Fruit fly (Drosophila melanogaster) whole organism, wandering third instar larva: ENCODE results near the gene CG5013.

ENCODE experiments used
- Abd-B ChIP-seq: fragments of >200 bp; optimal IDR thresholded peaks from 2 replicates; lab custom pipeline; 2017; ENCODE audit warnings: missing biosample characterization, missing genetic modification characterization
- CG32264 ChIP-seq: fragments of 200-800 bp; sonication (Bioruptor generic); optimal IDR thresholded peaks from 2 replicates; lab custom pipeline; 2016; ENCODE audit warnings: missing biosample characterization, missing genetic modification characterization
- CrebA ChIP-seq: fragments of 200-800 bp; sonication (Bioruptor generic); optimal IDR thresholded peaks from 2 replicates; lab custom pipeline; 2016; ENCODE audit warnings: missing biosample characterization, mild to moderate bottlenecking, missing genetic modification characterization, borderline replicate concordance
- Dif ChIP-seq: fragments of 200-275, 200-300 bp; sonication (Bioruptor generic); optimal IDR thresholded peaks from 2 replicates; lab custom pipeline; 2018; ENCODE audit warnings: missing biosample characterization, missing genetic modification characterization; ENCODE audit not compliant: partially characterized antibody
- GATAd ChIP-seq: sonication (Bioruptor generic); optimal IDR thresholded peaks from 2 replicates; lab custom pipeline; 2016; ENCODE audit warnings: missing biosample characterization, missing genetic modification characterization
- HLH106 ChIP-seq: fragments of 200-800 bp; optimal IDR thresholded peaks from 3 replicates; lab custom pipeline; 2019; ENCODE audit warnings: missing biosample characterization, mild to moderate bottlenecking, missing genetic modification characterization, moderate library complexity
- Hnf4 ChIP-seq: fragments of 200-800 bp; sonication (Bioruptor generic); optimal IDR thresholded peaks from 2 replicates; lab custom pipeline; 2016; ENCODE audit warnings: missing biosample characterization, mild to moderate bottlenecking, missing genetic modification characterization
- Hr78 ChIP-seq: fragments of >200 bp; optimal IDR thresholded peaks from 2 replicates; lab custom pipeline; 2017; ENCODE audit warnings: missing biosample characterization, missing genetic modification characterization
- Hr83 ChIP-seq: fragments of 200-300 bp; sonication (Bioruptor generic); optimal IDR thresholded peaks from 2 replicates; lab custom pipeline; 2016; ENCODE audit warnings: missing biosample characterization, mild to moderate bottlenecking, missing genetic modification characterization, moderate library complexity; ENCODE audit not compliant: poor library complexity, severe bottlenecking
- Jra ChIP-seq: sonication (Bioruptor generic); optimal IDR thresholded peaks from 2 replicates; lab custom pipeline; 2016; ENCODE audit warnings: missing biosample characterization, missing genetic modification characterization
- Mio ChIP-seq: sonication (Bioruptor generic); optimal IDR thresholded peaks from 2 replicates; lab custom pipeline; 2016; ENCODE audit warnings: missing biosample characterization, missing genetic modification characterization
- Myc ChIP-seq: fragments of >200 bp; optimal IDR thresholded peaks from 2 replicates; lab custom pipeline; 2017
- N ChIP-seq: fragments of >200 bp; optimal IDR thresholded peaks from 2 replicates; lab custom pipeline; 2018; ENCODE audit warnings: missing biosample characterization, missing external identifiers, missing genetic modification characterization
- OdsH ChIP-seq: fragments of 200-800 bp; sonication (Bioruptor generic); optimal IDR thresholded peaks from 2 replicates; lab custom pipeline; 2016; ENCODE audit warnings: missing biosample characterization, mild to moderate bottlenecking, missing genetic modification characterization
- Rel ChIP-seq, 2 experiments: fragments of 200-800 bp; sonication (Bioruptor generic) in 1 of 2; optimal IDR thresholded peaks; 2 replicates in 1 of 2; 3 replicates in 1 of 2; lab custom pipeline; 2016 to 2019; ENCODE audit warnings: mild to moderate bottlenecking in 2 of 2, missing biosample characterization in 2 of 2, missing genetic modification characterization in 2 of 2, moderate library complexity in 1 of 2
- Sp1 ChIP-seq: fragments of 200-800 bp; sonication (Bioruptor generic); optimal IDR thresholded peaks from 3 replicates; lab custom pipeline; 2019; ENCODE audit warnings: missing biosample characterization, mild to moderate bottlenecking, missing genetic modification characterization, moderate library complexity
- Vsx2 ChIP-seq: fragments of 200-300, 225-300 bp; sonication (Bioruptor generic); optimal IDR thresholded peaks from 2 replicates; lab custom pipeline; 2018; ENCODE audit warnings: missing biosample characterization, missing genetic modification characterization; ENCODE audit not compliant: partially characterized antibody
- br ChIP-seq: fragments of 200-800 bp; sonication (Bioruptor generic); optimal IDR thresholded peaks from 2 replicates; lab custom pipeline; 2016; ENCODE audit warnings: missing biosample characterization, missing genetic modification characterization
- brk ChIP-seq: fragments of 200-800 bp; sonication (Bioruptor generic); optimal IDR thresholded peaks from 2 replicates; lab custom pipeline; 2016; ENCODE audit warnings: missing biosample characterization, mild to moderate bottlenecking, missing genetic modification characterization
- dl ChIP-seq, 2 experiments: fragments of 175-275, 200-275 bp in 1 of 2; fragments of 200-275 bp in 1 of 2; sonication (Bioruptor generic); optimal IDR thresholded peaks; lab custom pipeline; 2018; ENCODE audit warnings: mild to moderate bottlenecking in 2 of 2, missing biosample characterization in 2 of 2, missing genetic modification characterization in 2 of 2, moderate library complexity in 2 of 2; ENCODE audit not compliant: partially characterized antibody in 2 of 2, insufficient read depth in 1 of 2
- dsf ChIP-seq: sonication (Bioruptor generic); optimal IDR thresholded peaks from 2 replicates; lab custom pipeline; 2016; ENCODE audit warnings: missing biosample characterization, missing genetic modification characterization, borderline replicate concordance
- ey ChIP-seq: fragments of 200-800 bp; sonication (Bioruptor generic); optimal IDR thresholded peaks from 2 replicates; lab custom pipeline; 2016; ENCODE audit warnings: missing biosample characterization, missing genetic modification characterization
- foxo ChIP-seq, 2 experiments: fragments of 200-800 bp; sonication (Bioruptor generic); optimal IDR thresholded peaks; 2 replicates in 1 of 2; 3 replicates in 1 of 2; lab custom pipeline; 2016 to 2017; ENCODE audit warnings: missing biosample characterization in 2 of 2, missing genetic modification characterization in 2 of 2
- fru ChIP-seq: fragments of 200-800 bp; sonication (Bioruptor generic); optimal IDR thresholded peaks from 3 replicates; lab custom pipeline; 2016; ENCODE audit warnings: missing biosample characterization, mild to moderate bottlenecking, missing genetic modification characterization
- h ChIP-seq: fragments of 200-800 bp; sonication (Bioruptor generic); optimal IDR thresholded peaks from 3 replicates; lab custom pipeline; 2016; ENCODE audit warnings: missing biosample characterization, mild to moderate bottlenecking, missing genetic modification characterization
- jim ChIP-seq: fragments of 175-275, 200-325 bp; sonication (Bioruptor generic); optimal IDR thresholded peaks from 2 replicates; lab custom pipeline; 2016; ENCODE audit warnings: missing biosample characterization, mild to moderate bottlenecking, missing genetic modification characterization
- psq ChIP-seq: fragments of 200-800 bp; sonication (Bioruptor generic); optimal IDR thresholded peaks from 3 replicates; lab custom pipeline; 2017; ENCODE audit warnings: missing biosample characterization, mild to moderate bottlenecking, missing genetic modification characterization, moderate library complexity
- rgr ChIP-seq: fragments of 200-800 bp; sonication (Bioruptor generic); optimal IDR thresholded peaks from 3 replicates; lab custom pipeline; 2016; ENCODE audit warnings: missing biosample characterization, mild to moderate bottlenecking, missing genetic modification characterization
- sage ChIP-seq: fragments of 200-800 bp; sonication (Bioruptor generic); optimal IDR thresholded peaks from 2 replicates; lab custom pipeline; 2016; ENCODE audit warnings: missing biosample characterization, mild to moderate bottlenecking, missing genetic modification characterization
- sv ChIP-seq: fragments of 200-800 bp; sonication (Bioruptor generic); optimal IDR thresholded peaks from 3 replicates; lab custom pipeline; 2016; ENCODE audit warnings: missing biosample characterization, missing genetic modification characterization
- tai ChIP-seq: sonication (Bioruptor generic); optimal IDR thresholded peaks from 2 replicates; lab custom pipeline; 2016; ENCODE audit warnings: missing biosample characterization, missing genetic modification characterization
- usp ChIP-seq: fragments of >200 bp; optimal IDR thresholded peaks from 2 replicates; lab custom pipeline; 2017; ENCODE audit warnings: missing biosample characterization, missing genetic modification characterization

The CG5013 gene

dm6 chr3R:16098333-16099267 is 49.1 kb downstream of the CG5013 start, which contains the start of the genes Mhcl and Akt:
Mhcl (minus strand) TSS chr3R:16098761.
Akt (plus strand) TSS chr3R:16099228.
- TF ChIP-seq Myc (peak; percentile 27), HLH106 (peak; percentile 37), foxo (GFP tag; optimal IDR thresholded peaks at IDR 0.05; lab: Kevin White, UChicago) (peak in 1 of 2 experiments; percentile 1), Abd-B (no peak), N (GFP tag; lab: Kevin White, UChicago) (no peak), brk (GFP tag; lab: Kevin White, UChicago) (peak; percentile 14), tai (GFP tag; lab: Kevin White, UChicago) (peak; percentile 17), dsf (GFP tag; lab: Kevin White, UChicago) (no peak), sv (peak; percentile 6), Hnf4 (GFP tag; lab: Kevin White, UChicago) (peak; percentile 3), CrebA (no peak)
- TF ChIP-seq, all 38 proteins: peak for 7

dm6 chr3R:16099268-16100240 is 50.1 kb downstream of the CG5013 start:
- TF ChIP-seq Mio (GFP tag; lab: Kevin White, UChicago), result peak; percentile 42
- peak; percentile 79 for TF ChIP-seq Dif (GFP tag; lab: Kevin White, UChicago)
- no peak for TF ChIP-seq jim (GFP tag; lab: Kevin White, UChicago)
- TF ChIP-seq GATAd (GFP tag; lab: Kevin White, UChicago), result no peak
- peak; percentile 53 for TF ChIP-seq OdsH
- TF ChIP-seq foxo (GFP tag; optimal IDR thresholded peaks at IDR 0.05; lab: Kevin White, UChicago), result peak; percentile 19 to 54
- TF ChIP-seq Hr78 (GFP tag; lab: Kevin White, UChicago), result peak; percentile 91
- TF ChIP-seq Abd-B, result peak; percentile 71
- peak; percentile 99 for TF ChIP-seq h (GFP tag; lab: Kevin White, UChicago)
- TF ChIP-seq dl (GFP tag; optimal IDR thresholded peaks at IDR 0.05; lab: Kevin White, UChicago; ENCODE audit: insufficient read depth in 1 of 2, partially characterized antibody in 2 of 2), result no peak
- peak; percentile 81 for TF ChIP-seq Hnf4 (GFP tag; lab: Kevin White, UChicago)
- no peak for TF ChIP-seq usp (GFP tag; lab: Kevin White, UChicago)
- TF ChIP-seq Hr83 (GFP tag; lab: Kevin White, UChicago), result peak; percentile 98
- TF ChIP-seq ey (GFP tag; lab: Kevin White, UChicago), result peak; percentile 25
- peak; percentile 62 for TF ChIP-seq rgr
- peak; percentile 51 for TF ChIP-seq Sp1 (GFP tag; lab: Kevin White, UChicago)
- peak; percentile 14 for TF ChIP-seq sage (GFP tag; lab: Kevin White, UChicago)
- peak; percentile 88 for TF ChIP-seq brk (GFP tag; lab: Kevin White, UChicago)
- TF ChIP-seq Myc, result no peak
- peak; percentile 73 for TF ChIP-seq fru (GFP tag; lab: Kevin White, UChicago)
- TF ChIP-seq CrebA, result peak; percentile 91
- TF ChIP-seq Vsx2 (GFP tag; lab: Kevin White, UChicago), result no peak
- TF ChIP-seq psq (GFP tag; lab: Kevin White, UChicago), result peak; percentile 12
- TF ChIP-seq tai (GFP tag; lab: Kevin White, UChicago), result peak; percentile 64
- peak; percentile 100 for TF ChIP-seq N (GFP tag; lab: Kevin White, UChicago)
- no peak for TF ChIP-seq CG32264 (GFP tag; lab: Kevin White, UChicago)
- peak; percentile 44 for TF ChIP-seq HLH106
- TF ChIP-seq Rel (GFP tag; optimal IDR thresholded peaks at IDR 0.05; lab: Kevin White, UChicago), result peak; percentile 49
- peak; percentile 93 for TF ChIP-seq Rel (tag; optimal IDR thresholded peaks at IDR 0.05; lab: Kevin White, UChicago)
- peak; percentile 75 for TF ChIP-seq Jra (GFP tag; lab: Kevin White, UChicago)
- TF ChIP-seq br, result peak; percentile 72
